Fruit fly (Drosophila melanogaster) whole organism, embryonic: ENCODE results near the gene CG10038.

Experiments
- Adf1 ChIP-seq: fragments of 200-800 bp; sonication (Bioruptor generic); IDR thresholded peaks from 2 replicates; pipeline ENCODE4 v1.3.6; 2022; ENCODE audit warnings: missing biosample characterization, missing genetic modification characterization
- CG10321 ChIP-seq: fragments of 200-800 bp; sonication (Bioruptor generic); IDR thresholded peaks from 2 replicates; pipeline ENCODE4 v1.3.6; 2022; ENCODE audit warnings: missing biosample characterization, missing genetic modification characterization
- CG14014 ChIP-seq: fragments of 200-800 bp; sonication (Bioruptor generic); IDR thresholded peaks from 2 replicates; pipeline ENCODE4 v1.3.6; 2022; ENCODE audit warnings: missing biosample characterization, missing genetic modification characterization
- CG14667 ChIP-seq: fragments of 200-800 bp; sonication (Bioruptor generic); IDR thresholded peaks from 2 replicates; pipeline ENCODE4 v1.3.6; 2022; ENCODE audit warnings: missing biosample characterization, missing genetic modification characterization
- CG15011 ChIP-seq: fragments of 200-800 bp; sonication (Bioruptor generic); optimal IDR thresholded peaks from 3 replicates; lab custom pipeline; 2018; ENCODE audit warnings: missing biosample characterization, mild to moderate bottlenecking, missing genetic modification characterization
- CG15073 ChIP-seq: fragments of 200-800 bp; sonication (Bioruptor generic); optimal IDR thresholded peaks from 2 replicates; lab custom pipeline; 2016; ENCODE audit warnings: missing biosample characterization, missing genetic modification characterization
- CG17568 ChIP-seq: fragments of 200-800 bp; sonication (Bioruptor generic); optimal IDR thresholded peaks from 2 replicates; lab custom pipeline; 2018; ENCODE audit warnings: missing biosample characterization, mild to moderate bottlenecking, missing genetic modification characterization, moderate library complexity
- CG3065 ChIP-seq: fragments of 200-800 bp; sonication (Bioruptor generic); optimal IDR thresholded peaks from 2 replicates; lab custom pipeline; 2016; ENCODE audit warnings: missing biosample characterization, missing genetic modification characterization
- CG31441 ChIP-seq: fragments of 200-800 bp; sonication (Bioruptor generic); IDR thresholded peaks from 2 replicates; pipeline ENCODE4 v1.3.6; 2022; ENCODE audit warnings: missing biosample characterization, missing genetic modification characterization
- CG32532 ChIP-seq: fragments of 200-800 bp; sonication (Bioruptor generic); IDR thresholded peaks from 2 replicates; pipeline ENCODE4 v1.3.6; 2022; ENCODE audit warnings: missing biosample characterization, missing genetic modification characterization
- CG3838 ChIP-seq: fragments of 200-800 bp; sonication (Bioruptor generic); optimal IDR thresholded peaks from 3 replicates; lab custom pipeline; 2016; ENCODE audit warnings: missing biosample characterization, missing genetic modification characterization
- CG3995 ChIP-seq: fragments of 200-800 bp; sonication (Bioruptor generic); optimal IDR thresholded peaks from 3 replicates; lab custom pipeline; 2016; ENCODE audit warnings: missing biosample characterization, missing genetic modification characterization
- CG42726 ChIP-seq: fragments of 200-800 bp; sonication (Bioruptor generic); IDR thresholded peaks from 2 replicates; pipeline ENCODE4 v1.3.6; 2022; ENCODE audit warnings: missing biosample characterization, missing genetic modification characterization; ENCODE audit not compliant: partially characterized antibody
- CG4617 ChIP-seq: fragments of 200-800 bp; sonication (Bioruptor generic); optimal IDR thresholded peaks from 3 replicates; lab custom pipeline; 2016; ENCODE audit warnings: missing biosample characterization, missing genetic modification characterization, borderline replicate concordance
- CG6791 ChIP-seq: fragments of 200-800 bp; sonication (Bioruptor generic); IDR thresholded peaks from 3 replicates; pipeline ENCODE4 v1.3.6; 2022; ENCODE audit warnings: missing biosample characterization, missing genetic modification characterization; ENCODE audit not compliant: partially characterized antibody
- CG6854 ChIP-seq: fragments of 200-800 bp; sonication (Bioruptor generic); optimal IDR thresholded peaks from 3 replicates; lab custom pipeline; 2017; ENCODE audit warnings: missing biosample characterization, mild to moderate bottlenecking, missing genetic modification characterization
- CG7839 ChIP-seq: fragments of 200-800 bp; sonication (Bioruptor generic); optimal IDR thresholded peaks from 3 replicates; lab custom pipeline; 2018; ENCODE audit warnings: missing biosample characterization, mild to moderate bottlenecking, missing genetic modification characterization, moderate library complexity
- CG8388 ChIP-seq: fragments of 200-800 bp; sonication (Bioruptor generic); optimal IDR thresholded peaks from 2 replicates; lab custom pipeline; 2019; ENCODE audit warnings: missing biosample characterization, mild to moderate bottlenecking, missing genetic modification characterization, moderate library complexity
- D19A ChIP-seq: fragments of 200-800 bp; optimal IDR thresholded peaks from 3 replicates; lab custom pipeline; 2019; ENCODE audit warnings: missing biosample characterization, mild to moderate bottlenecking, missing genetic modification characterization, moderate library complexity
- E2f1 ChIP-seq: fragments of 200-800 bp; sonication (Bioruptor generic); IDR thresholded peaks from 2 replicates; pipeline ENCODE4 v1.3.6; 2022; ENCODE audit warnings: missing biosample characterization, missing genetic modification characterization
- E2f2 ChIP-seq: fragments of 200-800 bp; sonication (Bioruptor generic); IDR thresholded peaks from 2 replicates; pipeline ENCODE4 v1.3.6; 2022; ENCODE audit warnings: missing biosample characterization, missing genetic modification characterization
- Elba2 ChIP-seq: fragments of 200-800 bp; sonication (Bioruptor generic); optimal IDR thresholded peaks from 3 replicates; lab custom pipeline; 2016; ENCODE audit warnings: missing biosample characterization, missing genetic modification characterization
- HLHmδ ChIP-seq: fragments of 200-800 bp; sonication (Bioruptor generic); optimal IDR thresholded peaks from 2 replicates; lab custom pipeline; 2018; ENCODE audit warnings: missing biosample characterization, mild to moderate bottlenecking, missing genetic modification characterization, moderate library complexity
- Hey ChIP-seq: fragments of 200-800 bp; sonication (Bioruptor generic); optimal IDR thresholded peaks from 3 replicates; lab custom pipeline; 2018; ENCODE audit warnings: missing biosample characterization, mild to moderate bottlenecking, missing genetic modification characterization
- HmgD ChIP-seq: fragments of 200-800 bp; sonication (Bioruptor generic); optimal IDR thresholded peaks from 3 replicates; lab custom pipeline; 2016; ENCODE audit warnings: missing biosample characterization, missing genetic modification characterization
- Hmr ChIP-seq: fragments of 200-800 bp; sonication (Bioruptor generic); optimal IDR thresholded peaks from 3 replicates; lab custom pipeline; 2017; ENCODE audit warnings: mild to moderate bottlenecking, missing biosample characterization, missing genetic modification reagents, missing genetic modification characterization
- Hr51 ChIP-seq, 2 experiments: fragments of 200-800 bp; sonication (Bioruptor generic); optimal IDR thresholded peaks; 2 replicates in 1 of 2; 3 replicates in 1 of 2; lab custom pipeline; 2016 to 2018; ENCODE audit warnings: missing biosample characterization in 2 of 2, missing genetic modification characterization in 2 of 2, mild to moderate bottlenecking in 1 of 2, moderate library complexity in 1 of 2
- Med ChIP-seq: fragments of 200-800 bp; sonication (Bioruptor generic); peaks from one replicate; lab custom pipeline; 2016; ENCODE audit warnings: missing biosample characterization, missing genetic modification characterization, mild to moderate bottlenecking, inconsistent platforms, moderate library complexity
- Vsx1 ChIP-seq: fragments of 200-800 bp; sonication (Bioruptor generic); optimal IDR thresholded peaks from 2 replicates; lab custom pipeline; 2017; ENCODE audit warnings: missing biosample characterization, mild to moderate bottlenecking, missing genetic modification characterization, missing genetic modification reagents
- Xrp1 ChIP-seq: fragments of 200-800 bp; sonication (Bioruptor generic); IDR thresholded peaks from 2 replicates; pipeline ENCODE4 v1.3.6; 2022; ENCODE audit warnings: missing biosample characterization, missing genetic modification characterization
- bigmax ChIP-seq: fragments of 200-800 bp; sonication (Bioruptor generic); optimal IDR thresholded peaks from 2 replicates; lab custom pipeline; 2018; ENCODE audit warnings: missing biosample characterization, mild to moderate bottlenecking, missing genetic modification characterization
- cato ChIP-seq: fragments of 200-800 bp; sonication (Bioruptor generic); optimal IDR thresholded peaks from 2 replicates; lab custom pipeline; 2016; ENCODE audit warnings: missing biosample characterization, missing genetic modification characterization, borderline replicate concordance
- corto ChIP-seq: fragments of 200-800 bp; sonication (Bioruptor generic); optimal IDR thresholded peaks from 2 replicates; lab custom pipeline; 2016; ENCODE audit warnings: missing biosample characterization, mild to moderate bottlenecking, missing genetic modification characterization, moderate library complexity
- crol ChIP-seq: fragments of 200-800 bp; sonication (Bioruptor generic); IDR thresholded peaks from 2 replicates; pipeline ENCODE4 v1.3.6; 2022; ENCODE audit warnings: missing biosample characterization, missing genetic modification characterization
- da ChIP-seq: fragments of 200-800 bp; sonication (Bioruptor generic); optimal IDR thresholded peaks from 2 replicates; lab custom pipeline; 2016; ENCODE audit warnings: missing biosample characterization, missing genetic modification characterization
- dysf ChIP-seq: fragments of 200-800 bp; sonication (Bioruptor generic); IDR thresholded peaks from 3 replicates; pipeline ENCODE4 v1.3.6; 2022; ENCODE audit warnings: missing biosample characterization, missing genetic modification characterization
- gce ChIP-seq: fragments of 200-800 bp; sonication (Bioruptor generic); IDR thresholded peaks from 3 replicates; pipeline ENCODE4 v1.3.6; 2022; ENCODE audit warnings: missing biosample characterization, missing genetic modification characterization
- ham ChIP-seq: fragments of 200-800 bp; sonication (Bioruptor generic); IDR thresholded peaks from 2 replicates; pipeline ENCODE4 v1.3.6; 2022; ENCODE audit warnings: missing biosample characterization, missing genetic modification characterization
- ind ChIP-seq: fragments of 200-800 bp; sonication (Bioruptor generic); optimal IDR thresholded peaks from 3 replicates; lab custom pipeline; 2016; ENCODE audit warnings: missing biosample characterization, missing genetic modification characterization
- kah ChIP-seq: fragments of 200-800 bp; sonication (Bioruptor generic); optimal IDR thresholded peaks from 2 replicates; lab custom pipeline; 2018; ENCODE audit warnings: missing biosample characterization, mild to moderate bottlenecking, missing genetic modification characterization
- luna ChIP-seq: fragments of 200-800 bp; sonication (Bioruptor generic); optimal IDR thresholded peaks from 2 replicates; lab custom pipeline; 2016; ENCODE audit warnings: missing biosample characterization, missing genetic modification characterization
- nmo ChIP-seq: fragments of 200-800 bp; sonication (Bioruptor generic); optimal IDR thresholded peaks from 2 replicates; lab custom pipeline; 2018; ENCODE audit warnings: missing biosample characterization, mild to moderate bottlenecking, missing genetic modification characterization, moderate library complexity
- pnt ChIP-seq: fragments of 200-800 bp; sonication (Bioruptor generic); optimal IDR thresholded peaks from 3 replicates; lab custom pipeline; 2016; ENCODE audit warnings: missing biosample characterization, missing genetic modification characterization
- sd ChIP-seq: fragments of 200-800 bp; sonication (Bioruptor generic); optimal IDR thresholded peaks from 3 replicates; lab custom pipeline; 2018; ENCODE audit warnings: missing biosample characterization, mild to moderate bottlenecking, missing genetic modification characterization, moderate library complexity
- sim ChIP-seq: fragments of 200-800 bp; sonication (Bioruptor generic); IDR thresholded peaks from 2 replicates; pipeline ENCODE4 v1.3.6; 2022; ENCODE audit warnings: missing biosample characterization, missing genetic modification characterization
- sna ChIP-seq: fragments of 200-800 bp; sonication (Bioruptor generic); IDR thresholded peaks from 2 replicates; pipeline ENCODE4 v1.3.6; 2022; ENCODE audit warnings: missing biosample characterization, missing genetic modification characterization; ENCODE audit not compliant: partially characterized antibody
- sr ChIP-seq: fragments of 200-800 bp; sonication (Bioruptor generic); IDR thresholded peaks from 3 replicates; pipeline ENCODE4 v1.3.6; 2022; ENCODE audit warnings: missing biosample characterization, missing genetic modification characterization
- vnd ChIP-seq: fragments of 200-800 bp; sonication (Bioruptor generic); IDR thresholded peaks from 3 replicates; pipeline ENCODE4 v1.3.6; 2022; ENCODE audit warnings: missing biosample characterization, missing genetic modification characterization; ENCODE audit not compliant: partially characterized antibody
- zen2 ChIP-seq: fragments of 200-800 bp; sonication (Bioruptor generic); IDR thresholded peaks from 3 replicates; pipeline ENCODE4 v1.3.6; 2022; ENCODE audit warnings: missing biosample characterization, missing genetic modification characterization; ENCODE audit not compliant: partially characterized antibody

Gene CG10038

DNA sequence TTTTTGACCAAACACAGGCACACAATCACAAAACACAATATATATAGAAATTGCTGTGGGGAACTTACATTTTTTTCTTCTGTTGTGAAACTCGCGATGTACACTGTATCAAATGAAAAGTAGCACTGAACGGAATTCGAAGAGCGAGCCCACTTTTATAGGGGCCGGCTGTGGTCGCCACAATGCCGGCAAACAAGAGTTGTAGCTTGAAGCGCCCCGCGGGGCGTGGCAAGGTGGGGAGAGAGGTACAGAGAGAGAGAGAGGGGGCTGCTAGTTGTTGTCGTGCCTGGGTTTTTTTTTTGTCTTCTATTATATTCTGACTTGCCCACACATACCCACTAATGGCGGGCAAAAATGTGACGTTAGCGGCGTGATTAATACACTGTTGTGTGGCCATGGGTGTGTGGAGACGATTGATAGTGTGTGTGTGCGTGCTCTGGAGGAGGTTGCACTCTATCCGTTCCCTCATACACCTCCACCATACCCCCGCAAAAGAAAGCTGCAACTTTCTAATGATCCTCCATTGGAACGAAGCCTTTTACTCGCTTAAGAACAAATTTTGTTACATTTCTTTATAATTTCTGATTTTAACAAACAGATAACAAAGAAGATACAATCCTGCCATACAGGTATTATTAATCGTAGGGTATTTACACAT lies 18.8 kb upstream of the CG10038 start, which contains the start of gene GstD1 (continued):
- TF ChIP-seq E2f2 (0 out of 2 replicates have a peak, but pooled peaks have one; percentile 25), sr (no peak; the same call in 1 of the 3 replicates), Hr51 (GFP tag; optimal IDR thresholded peaks at IDR 0.05; lab: Kevin White, UChicago) (peak in 1 of 2 experiments; percentile 41), sd (tag; lab: Kevin White, UChicago) (peak; percentile 96), gce (GFP tag; lab: Robert Waterston, UW) (no peak), Vsx1 (no peak), Med (peak; percentile 84), CG14014 (GFP tag; lab: Robert Waterston, UW) (peak; percentile 36; the same call in 1 of the 2 replicates), zen2 (peak; percentile 38; the same call in 1 of the 3 replicates), pnt (GFP tag; lab: Kevin White, UChicago) (no peak), sna (0 out of 2 replicates have a peak, but pooled peaks have one; percentile 38), CG14667 (no peak), kah (GFP tag; lab: Kevin White, UChicago) (no peak), Elba2 (GFP tag; lab: Kevin White, UChicago) (no peak), CG7839 (peak; percentile 55), CG6791 (0 out of 3 replicates have a peak, but pooled peaks have one; percentile 27), CG31441 (no peak), vnd (GFP tag; lab: Robert Waterston, UW) (no peak), CG3838 (GFP tag; lab: Kevin White, UChicago) (no peak), CG6854 (GFP tag; lab: Kevin White, UChicago) (no peak), CG3065 (GFP tag; lab: Kevin White, UChicago) (peak; percentile 86), CG15073 (GFP tag; lab: Kevin White, UChicago) (no peak), HmgD (GFP tag; lab: Kevin White, UChicago) (no peak), ind (GFP tag; lab: Kevin White, UChicago) (peak; percentile 63), CG32532 (GFP tag; lab: Robert Waterston, UW) (peak; percentile 40; the same call in 1 of the 2 replicates), nmo (peak; percentile 54), corto (no peak), CG4617 (no peak), CG3995 (GFP tag; lab: Kevin White, UChicago) (peak; percentile 49), Adf1 (GFP tag; lab: Robert Waterston, UW) (peak; percentile 67; the same call in 1 of the 2 replicates), Xrp1 (0 out of 2 replicates have a peak, but pooled peaks have one; percentile 35), da (GFP tag; lab: Kevin White, UChicago) (no peak), CG42726 (peak; percentile 45; the same call in 1 of the 2 replicates), crol (peak; percentile 100), dysf (GFP tag; lab: Robert Waterston, UW) (peak; percentile 59), CG17568 (GFP tag; lab: Kevin White, UChicago) (no peak), D19A (tag; lab: Kevin White, UChicago) (peak; percentile 98), CG15011 (GFP tag; lab: Kevin White, UChicago) (peak; percentile 4), E2f1 (peak; percentile 51), cato (no peak), luna (GFP tag; lab: Kevin White, UChicago) (peak; percentile 26), CG10321 (GFP tag; lab: Robert Waterston, UW) (0 out of 2 replicates have a peak, but pooled peaks have one; percentile 20), Hmr (GFP tag; lab: Kevin White, UChicago) (peak; percentile 43), HLHmδ (no peak), Hey (tag; lab: Kevin White, UChicago) (peak; percentile 18), CG8388 (GFP tag; lab: Kevin White, UChicago) (no peak), sim (GFP tag; lab: Robert Waterston, UW) (no peak), ham (no peak), bigmax (GFP tag; lab: Kevin White, UChicago) (no peak)
